Worm (Caenorhabditis elegans): ENCODE measurements around the gene ZK105.3.

DNA sequence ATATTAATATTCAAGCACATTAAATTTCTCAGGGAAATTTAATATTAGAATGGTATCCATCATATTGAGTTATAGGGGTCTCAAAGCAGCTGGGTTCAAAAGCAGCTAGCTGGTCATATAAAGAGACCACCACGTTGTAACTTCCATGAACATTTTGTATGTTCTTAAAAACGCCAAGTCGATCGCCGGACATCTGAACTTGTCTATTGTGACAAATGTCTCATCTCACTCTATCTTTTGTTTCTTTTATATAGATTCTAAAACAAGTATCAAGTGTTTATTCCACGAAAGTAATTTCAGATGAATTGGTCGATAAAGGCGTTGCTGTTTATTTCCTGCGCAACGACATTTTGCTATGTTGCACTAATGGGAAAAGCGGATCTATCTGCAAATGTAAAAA is at the start of gene ZK105.3:
- TF ChIP-seq attf-4 (tag; optimal IDR thresholded peaks at IDR 0.05) (no peak), unc-39 (tag; optimal IDR thresholded peaks at IDR 0.05) (no peak), skn-1 (tag; optimal IDR thresholded peaks at IDR 0.05) (no peak), F44E2.7 (GFP tag; IDR thresholded peaks at IDR 0.05) (no peak), egl-27 (tag; optimal IDR thresholded peaks at IDR 0.05) (no peak), nhr-77 (tag; optimal IDR thresholded peaks at IDR 0.05) (no peak), lin-13 (GFP tag; optimal IDR thresholded peaks at IDR 0.05) (no peak), nhr-42 (GFP tag; IDR thresholded peaks at IDR 0.05) (no peak), ama-1 (optimal IDR thresholded peaks at IDR 0.05) (no peak)

Data from whole organism, L4 larva.